Worm (Caenorhabditis elegans) whole organism, late embryonic: ENCODE measurements around the gene B0281.5.

Source experiments
- ama-1 ChIP-seq: fragments of 150-350 bp; optimal IDR thresholded peaks from 2 replicates; lab custom pipeline; 2014
- ceh-24 ChIP-seq: sonication (generic microtip); optimal IDR thresholded peaks from 2 replicates; lab custom pipeline; 2016; ENCODE audit warnings: mild to moderate bottlenecking, missing genetic modification characterization, missing compliant biosample characterization
- ceh-48 ChIP-seq: sonication (generic microtip); optimal IDR thresholded peaks from 2 replicates; lab custom pipeline; 2016; ENCODE audit warnings: missing genetic modification characterization, inconsistent platforms, missing compliant biosample characterization
- dmd-4 ChIP-seq: sonication (generic microtip); optimal IDR thresholded peaks from 2 replicates; lab custom pipeline; 2016; ENCODE audit warnings: borderline replicate concordance, missing genetic modification characterization, missing compliant biosample characterization
- elt-4 ChIP-seq: sonication (generic microtip); optimal IDR thresholded peaks from 2 replicates; lab custom pipeline; 2016; ENCODE audit warnings: missing genetic modification characterization, missing compliant biosample characterization
- nfya-1 ChIP-seq: sonication (generic microtip); optimal IDR thresholded peaks from 2 replicates; lab custom pipeline; 2017; ENCODE audit warnings: missing genetic modification characterization, mild to moderate bottlenecking, missing compliant biosample characterization, antibody characterized with exemption, moderate library complexity
- npax-4 ChIP-seq: sonication (generic microtip); optimal IDR thresholded peaks from 2 replicates; lab custom pipeline; 2016; ENCODE audit warnings: missing genetic modification characterization, missing compliant biosample characterization
- pax-1 ChIP-seq: fragments of 150-350 bp; optimal IDR thresholded peaks from 2 replicates; lab custom pipeline; 2014; ENCODE audit warnings: missing biosample characterization, missing genetic modification characterization
- syd-9 ChIP-seq: sonication (generic microtip); optimal IDR thresholded peaks from 2 replicates; lab custom pipeline; 2016; ENCODE audit warnings: mild to moderate bottlenecking, missing genetic modification characterization, moderate library complexity, missing compliant biosample characterization
- tbx-2 ChIP-seq: sonication (generic microtip); optimal IDR thresholded peaks from 2 replicates; lab custom pipeline; 2016; ENCODE audit warnings: missing genetic modification characterization, missing compliant biosample characterization

DNA sequence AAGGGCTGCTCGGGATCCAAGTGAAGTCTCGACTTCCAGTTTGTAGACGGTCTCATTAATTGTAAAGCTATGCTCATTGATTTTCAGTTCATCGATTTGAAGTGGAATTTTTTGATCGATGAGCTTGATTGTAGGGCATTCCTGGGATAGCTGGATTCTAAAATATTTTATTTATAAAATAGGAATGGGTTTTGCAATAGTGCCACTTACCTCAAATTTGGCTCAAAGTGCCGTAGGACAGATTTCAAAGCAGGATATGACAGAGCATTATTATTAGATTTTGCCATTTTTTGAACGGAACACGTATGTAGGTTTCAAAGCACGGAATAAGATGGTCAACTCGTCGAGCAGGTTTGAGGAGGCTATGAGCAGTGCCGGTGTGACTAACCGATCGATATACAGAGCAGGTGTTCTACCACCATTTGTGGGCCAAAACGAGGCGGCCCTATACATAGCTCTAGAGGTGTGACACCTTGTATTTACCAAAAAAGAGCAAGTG is 4.9 kb downstream of the B0281.5 start, which contains the start of gene fbxc-25:
- TF ChIP-seq ceh-48 (no peak), tbx-2 (tag; lab: Kevin White, UChicago) (no peak), pax-1 (tag; lab: Kevin White, UChicago) (no peak), ama-1 (lab: Kevin White, UChicago) (no peak), dmd-4 (tag; lab: Kevin White, UChicago) (no peak), syd-9 (tag; lab: Kevin White, UChicago) (no peak), nfya-1 (tag; lab: Kevin White, UChicago) (no peak), ceh-24 (tag; lab: Kevin White, UChicago) (no peak), npax-4 (tag; lab: Kevin White, UChicago) (no peak), elt-4 (tag; lab: Kevin White, UChicago) (no peak)
